Fruit fly (Drosophila melanogaster) Kc167 (cell line): ENCODE measurements around the gene Or83a.

Experiments used
- h ChIP-seq: fragments of >200 bp; optimal IDR thresholded peaks from 3 replicates; lab custom pipeline; 2018; ENCODE audit warnings: missing external identifiers
- psq ChIP-seq: fragments of >200 bp; optimal IDR thresholded peaks from 2 replicates; lab custom pipeline; 2017; ENCODE audit warnings: missing external identifiers

DNA sequence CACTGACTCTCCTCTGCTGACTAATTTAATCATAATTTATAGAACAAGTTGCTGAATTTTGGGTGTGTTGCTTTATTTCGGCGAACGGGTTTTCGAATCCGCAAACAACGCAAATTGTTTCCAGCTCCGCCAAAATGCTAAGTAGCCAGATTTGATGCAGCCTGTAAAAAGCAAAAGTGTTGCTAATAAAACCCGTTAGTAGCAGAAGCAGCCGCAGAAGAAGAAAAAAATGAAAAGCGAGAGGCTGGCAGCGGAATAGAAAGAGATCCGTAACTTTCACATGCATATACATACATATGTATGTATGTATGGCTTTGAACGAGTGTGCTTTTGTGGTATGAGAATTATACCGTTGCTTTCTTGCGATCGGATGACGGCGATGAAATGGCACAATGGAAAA lies 7.0 kb downstream of the Or83a start:
- TF ChIP-seq h (lab: Kevin White, UChicago) (no peak), psq (lab: Kevin White, UChicago) (no peak)
